Worm (Caenorhabditis elegans): Measurements from ENCODE around the gene hot-8.

The hot-8 gene

DNA sequence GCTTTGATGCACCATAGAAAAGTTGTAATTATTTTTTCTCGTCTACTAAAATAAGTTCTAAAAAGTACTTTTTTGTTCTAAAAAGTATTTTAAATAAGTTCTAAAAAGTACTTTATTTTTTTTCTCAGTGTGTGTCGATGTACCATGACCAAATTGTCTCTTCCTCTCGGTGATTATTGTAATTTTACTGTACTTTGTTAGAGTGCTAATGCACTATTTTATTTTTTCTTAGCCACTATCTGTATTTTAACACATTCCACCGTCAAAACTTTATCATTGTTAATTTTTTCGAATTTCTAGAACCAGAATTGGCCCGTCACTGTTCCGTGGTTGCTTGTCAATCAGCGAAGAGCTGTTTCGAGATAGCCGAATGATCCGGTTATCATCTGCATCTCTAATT, at the start of gene hot-8:
Gene hot-8, plus strand, starts transcription at position 301 of the 400 bp plus-strand sequence.
- TF ChIP-seq unc-62 (GFP tag; optimal IDR thresholded peaks at IDR 0.05), result no peak

DNA sequence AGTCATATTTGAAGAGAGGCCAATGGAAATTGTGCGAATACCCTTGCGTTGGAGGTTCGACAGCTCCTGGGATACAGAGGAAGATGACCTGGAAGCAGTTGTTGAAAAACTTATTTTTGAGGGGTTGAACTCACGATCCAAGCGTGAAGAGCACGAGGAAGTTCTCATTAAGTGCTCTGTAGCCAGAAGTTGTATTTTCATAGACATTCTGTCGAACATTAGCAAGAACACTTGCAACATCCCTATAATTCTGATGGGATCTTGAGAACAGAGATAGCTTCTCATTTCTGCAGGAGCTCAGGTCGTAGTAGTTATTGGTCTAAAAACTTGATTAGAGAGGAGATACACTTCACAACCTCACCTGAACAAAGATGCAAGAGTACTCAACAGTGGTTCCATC, 38.5 kb upstream of the hot-8 start:
- TF ChIP-seq unc-62 (GFP tag; optimal IDR thresholded peaks at IDR 0.05), result no peak

DNA sequence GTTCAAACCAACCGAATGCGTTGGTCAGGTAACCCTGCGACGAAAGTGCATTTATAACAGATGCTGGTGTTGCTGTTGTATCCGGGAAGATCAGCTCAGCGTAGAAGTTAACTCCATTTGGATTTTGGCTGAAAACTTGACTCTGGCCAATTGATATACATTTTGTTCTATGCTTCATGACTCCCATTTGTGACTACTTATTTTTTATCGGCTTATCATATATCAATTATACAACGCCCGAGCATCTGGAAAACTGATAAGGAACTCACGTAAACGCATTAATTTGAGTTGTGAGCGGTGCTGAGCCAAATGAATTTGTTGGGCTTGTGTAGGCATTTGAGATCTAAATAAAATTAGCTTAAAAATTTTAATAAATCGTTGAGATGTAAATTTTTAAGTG, 32.7 kb upstream of the hot-8 start:
- no peak for TF ChIP-seq unc-62 (GFP tag; optimal IDR thresholded peaks at IDR 0.05)

DNA sequence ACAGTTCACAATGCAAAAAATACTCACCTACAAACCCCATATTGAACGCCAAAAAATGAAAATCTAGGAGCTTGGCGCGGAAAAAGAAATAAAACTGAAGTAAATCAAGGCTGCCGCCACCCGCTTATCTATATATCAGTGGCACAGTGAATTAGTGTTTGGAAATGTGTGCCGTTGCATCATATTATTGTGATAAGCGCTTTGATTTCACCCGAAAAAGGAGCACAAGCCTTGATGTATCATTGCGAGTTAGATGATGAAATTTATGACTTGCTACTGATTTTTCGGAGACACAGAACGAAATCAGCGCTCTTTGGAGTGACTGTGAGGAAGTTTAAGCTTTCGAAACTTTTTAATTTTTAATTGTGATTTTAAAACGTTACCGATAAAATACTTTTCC, 31.6 kb upstream of the hot-8 start, which contains the start of the genes R193.2 and R193.6:
Gene R193.2, minus strand, starts transcription at position 148 of the 400 bp plus-strand sequence.
Gene R193.6, plus strand, starts transcription at position 350 of the 400 bp plus-strand sequence.
- TF ChIP-seq unc-62 (GFP tag; optimal IDR thresholded peaks at IDR 0.05), result no peak

DNA sequence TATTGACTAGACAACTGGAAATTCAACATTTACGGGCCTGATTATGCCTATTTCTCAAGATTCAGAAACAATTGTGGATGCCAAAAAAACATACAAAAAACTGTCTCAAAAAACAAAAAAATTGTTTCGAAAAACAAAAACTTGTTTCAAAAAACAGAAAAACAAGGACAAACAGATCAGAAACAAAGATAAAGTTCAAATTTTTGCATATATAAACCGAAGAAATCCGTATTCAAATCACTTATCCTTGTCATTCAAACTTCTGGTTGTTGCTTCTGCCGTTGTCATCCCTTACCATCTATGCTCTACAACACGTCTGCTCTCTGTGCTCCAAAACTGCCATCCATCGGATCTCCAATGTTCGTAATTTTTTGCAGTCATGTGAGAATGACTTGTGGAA, 25.4 kb upstream of the hot-8 start, which contains the start of gene R193.1:
Gene R193.1, plus strand, starts transcription at position 301 of the 400 bp plus-strand sequence.
- no peak for TF ChIP-seq unc-62 (GFP tag; optimal IDR thresholded peaks at IDR 0.05)

DNA sequence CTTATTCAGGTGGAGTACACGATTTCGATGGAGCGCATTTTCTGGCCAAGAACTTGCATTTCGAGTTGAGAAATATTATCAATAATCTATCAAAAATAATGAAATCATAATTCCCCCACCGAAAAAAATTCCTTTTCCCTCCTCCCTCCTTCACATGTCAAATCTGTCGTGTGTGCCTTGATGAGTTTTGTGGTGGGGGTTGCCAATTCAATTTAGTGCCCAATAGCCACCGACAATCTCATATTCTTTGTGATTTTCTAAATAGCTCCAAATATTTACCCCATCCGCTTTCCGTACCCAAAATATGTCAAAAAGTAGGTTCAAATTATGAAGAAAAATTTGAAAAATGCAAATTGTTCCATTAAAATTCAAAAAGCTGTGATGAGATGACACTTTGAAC, 18.1 kb upstream of the hot-8 start, which contains the start of gene tmc-1:
Gene tmc-1, plus strand, starts transcription at position 189 of the 400 bp plus-strand sequence.
- TF ChIP-seq unc-62 (GFP tag; optimal IDR thresholded peaks at IDR 0.05), result no peak

DNA sequence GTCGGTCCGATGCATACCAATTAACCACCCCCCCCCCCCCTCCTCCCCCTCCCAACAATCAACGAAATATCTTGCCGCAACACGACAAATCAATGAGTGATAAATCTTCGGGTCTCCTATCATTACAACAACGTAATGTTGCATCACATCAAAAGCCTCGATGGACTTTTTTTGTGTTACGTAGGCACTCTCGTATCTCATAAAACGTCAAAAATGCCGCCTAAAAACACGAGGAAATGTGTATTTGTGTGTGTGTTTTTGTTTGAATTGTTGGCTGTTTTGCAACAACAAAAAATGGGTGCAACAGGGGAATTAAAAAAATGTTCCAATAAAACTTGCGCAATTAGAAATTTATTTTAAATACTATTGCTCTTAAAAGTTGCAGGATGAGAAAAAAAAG, 12.8 kb upstream of the hot-8 start:
- TF ChIP-seq unc-62 (GFP tag; optimal IDR thresholded peaks at IDR 0.05), result no peak

DNA sequence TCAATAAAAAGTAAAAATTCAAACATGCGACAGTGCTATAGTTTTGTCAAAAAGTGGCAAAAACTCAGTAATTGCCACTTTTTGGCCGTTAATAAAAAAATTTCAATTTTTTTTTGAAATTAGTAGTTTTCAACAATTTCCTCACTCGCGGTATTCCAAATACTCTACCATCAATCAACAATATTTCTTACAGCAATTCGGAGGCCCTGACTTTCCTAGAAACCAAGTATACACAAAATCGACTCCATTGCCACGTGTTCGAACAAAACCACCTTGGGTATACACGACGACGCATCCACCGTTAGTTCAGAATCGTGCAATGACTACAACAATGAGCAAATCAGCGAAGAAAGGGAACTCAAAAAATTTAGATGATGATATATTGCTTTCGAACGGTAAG, 8.5 kb upstream of the hot-8 start:
- TF ChIP-seq unc-62 (GFP tag; optimal IDR thresholded peaks at IDR 0.05), result no peak

DNA sequence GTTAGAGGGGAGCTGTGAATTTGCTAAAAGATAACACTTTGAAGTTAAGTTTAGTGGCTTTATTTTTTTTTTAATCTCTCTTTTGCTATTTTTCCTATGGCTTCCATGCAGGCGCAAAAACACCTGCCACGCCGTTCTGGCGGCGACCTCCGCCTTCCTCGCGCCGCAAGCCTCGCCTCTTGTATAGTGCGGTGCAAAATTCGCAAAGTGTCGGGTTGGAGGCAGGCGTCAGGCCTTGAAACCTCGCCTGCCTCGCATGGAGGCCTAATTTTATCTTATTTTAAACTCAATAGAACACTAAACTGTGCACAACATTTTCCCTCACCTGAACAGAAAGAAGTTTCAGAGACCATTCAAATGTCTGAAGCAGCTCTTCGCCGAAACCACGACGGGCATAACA, 8.1 kb upstream of the hot-8 start:
- no peak for TF ChIP-seq unc-62 (GFP tag; optimal IDR thresholded peaks at IDR 0.05)

DNA sequence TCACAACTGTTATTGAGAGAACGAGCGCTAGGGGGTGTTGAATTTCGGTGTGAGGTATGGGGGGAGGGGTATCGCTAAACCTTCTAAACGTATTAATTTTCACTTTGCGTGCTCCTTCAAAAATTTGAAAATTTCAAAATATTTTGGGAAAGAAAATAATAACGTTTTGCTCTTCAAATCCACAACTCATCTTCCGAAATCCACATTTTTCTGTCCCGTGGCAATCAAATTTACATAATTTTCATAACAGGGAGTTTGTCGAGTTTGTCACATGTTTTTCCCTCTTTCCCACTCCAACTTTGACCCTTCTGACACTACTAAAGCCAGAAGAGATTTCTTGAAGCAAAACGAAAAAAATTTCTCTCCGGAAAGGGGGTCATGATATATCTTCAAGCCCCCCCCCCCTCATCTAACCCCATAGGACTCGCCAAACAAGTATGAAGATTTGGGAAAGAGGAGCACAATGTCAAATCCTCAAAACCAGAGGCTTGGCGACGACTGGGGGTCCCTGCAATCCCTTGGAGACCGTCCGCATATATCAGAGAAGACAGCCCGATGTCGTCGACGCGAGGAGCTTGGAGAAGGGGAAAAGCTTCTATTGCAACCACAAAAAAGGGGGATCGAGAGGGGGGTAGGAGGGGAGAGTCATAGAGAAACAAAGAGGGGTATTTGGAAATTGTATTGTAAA, 1.3 kb downstream of the hot-8 start:
- TF ChIP-seq unc-62 (GFP tag; optimal IDR thresholded peaks at IDR 0.05), result no peak

DNA sequence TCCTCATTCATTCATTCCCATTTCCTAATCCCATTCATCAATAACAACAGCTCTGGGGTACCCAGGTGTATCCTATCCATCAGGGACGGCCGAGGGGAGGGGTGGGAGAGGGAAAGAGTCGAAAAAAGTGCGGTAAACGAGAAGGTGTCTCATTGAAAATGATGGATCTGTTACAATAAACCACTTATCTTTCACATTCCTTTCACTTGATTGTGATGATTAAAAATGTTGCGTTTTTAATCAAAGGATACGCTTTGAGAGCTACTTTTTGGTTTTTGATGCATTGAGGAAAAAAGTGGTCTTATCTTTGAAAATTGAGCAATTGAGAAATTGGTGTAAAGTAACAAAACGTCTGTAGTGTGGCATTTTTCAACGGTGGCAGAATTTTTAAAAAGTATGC, 3.2 kb downstream of the hot-8 start:
- no peak for TF ChIP-seq unc-62 (GFP tag; optimal IDR thresholded peaks at IDR 0.05)

DNA sequence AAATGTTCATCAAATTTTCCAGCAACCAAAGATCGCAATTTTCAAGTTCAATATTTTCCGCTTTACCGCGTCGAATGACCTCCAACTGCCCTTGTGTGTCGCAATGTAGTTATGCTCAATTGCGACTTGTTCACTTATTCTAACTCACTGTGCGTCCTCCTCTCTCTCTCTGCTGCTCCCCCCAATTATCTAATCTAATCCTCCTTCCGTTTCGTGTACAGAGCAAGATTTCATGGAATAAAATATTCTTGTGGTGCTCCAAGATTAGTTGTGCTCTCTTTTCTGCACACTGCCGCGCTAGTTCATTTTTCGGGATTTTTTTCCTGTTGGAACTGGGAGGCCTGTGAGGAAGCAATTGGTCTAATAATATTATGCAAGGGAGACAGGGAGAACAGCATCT, 3.9 kb downstream of the hot-8 start:
- no peak for TF ChIP-seq unc-62 (GFP tag; optimal IDR thresholded peaks at IDR 0.05)

DNA sequence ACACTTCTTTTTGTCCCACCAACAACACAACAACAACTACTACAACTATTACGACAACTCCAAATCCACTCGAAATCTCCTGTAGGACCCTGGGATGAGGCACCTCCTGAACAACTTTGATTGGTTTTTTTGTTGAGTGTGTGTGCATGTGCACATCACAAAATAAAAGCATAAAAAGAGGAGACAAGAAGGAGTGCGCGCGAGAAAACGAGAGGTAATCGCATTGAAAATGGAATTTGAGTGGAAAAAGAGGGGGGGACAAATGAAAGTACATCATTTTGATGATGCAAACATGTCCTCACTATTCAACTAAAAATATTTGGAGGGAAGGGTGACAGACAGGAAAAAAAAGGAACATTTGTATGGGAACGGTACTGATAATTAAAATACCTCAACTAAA, 5.4 kb downstream of the hot-8 start:
- no peak for TF ChIP-seq unc-62 (GFP tag; optimal IDR thresholded peaks at IDR 0.05)

DNA sequence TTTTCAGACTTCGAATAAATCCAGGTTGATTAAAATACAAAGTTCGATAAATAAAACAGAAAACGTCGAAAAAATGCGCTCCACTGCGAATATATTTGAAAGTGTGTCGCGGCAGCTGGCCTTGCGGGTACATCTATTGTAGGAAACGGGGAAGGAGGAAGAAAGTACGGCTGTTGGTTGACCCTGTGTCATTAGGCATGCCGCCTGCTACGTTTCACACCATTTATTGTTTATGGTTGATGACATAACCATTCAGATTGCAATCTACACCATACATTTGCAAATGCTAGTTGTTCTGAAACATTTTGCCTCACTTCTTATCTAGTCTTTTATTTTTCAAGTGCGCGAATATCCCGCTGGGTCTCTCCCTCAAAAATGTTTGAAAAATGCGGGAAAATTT, 11.5 kb downstream of the hot-8 start, which contains the start of gene T13G4.4:
Gene T13G4.4, minus strand, starts transcription at position 97 of the 400 bp plus-strand sequence.
- TF ChIP-seq unc-62 (GFP tag; optimal IDR thresholded peaks at IDR 0.05), result no peak

DNA sequence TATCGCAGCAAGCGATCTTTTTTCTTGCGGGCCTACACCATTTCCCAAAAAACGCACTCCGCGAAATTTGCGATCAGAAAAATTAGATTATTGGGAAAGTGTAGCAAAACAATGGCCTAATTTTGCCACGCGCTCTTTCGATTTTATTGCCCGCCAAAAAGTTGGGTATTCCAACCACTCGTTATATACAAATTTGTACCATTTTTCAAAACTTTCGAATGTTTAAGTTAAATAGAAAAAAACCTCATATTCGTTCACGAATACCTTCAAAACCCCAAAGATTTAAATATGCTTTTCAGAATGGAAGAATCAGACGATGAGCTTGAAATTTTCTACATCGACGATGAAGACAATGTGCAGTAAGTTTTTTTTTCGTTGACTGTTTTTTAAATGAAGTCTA, 12.8 kb downstream of the hot-8 start, which contains the start of gene T13G4.1:
Gene T13G4.1, plus strand, starts transcription at position 301 of the 400 bp plus-strand sequence.
- TF ChIP-seq unc-62 (GFP tag; optimal IDR thresholded peaks at IDR 0.05), result no peak

DNA sequence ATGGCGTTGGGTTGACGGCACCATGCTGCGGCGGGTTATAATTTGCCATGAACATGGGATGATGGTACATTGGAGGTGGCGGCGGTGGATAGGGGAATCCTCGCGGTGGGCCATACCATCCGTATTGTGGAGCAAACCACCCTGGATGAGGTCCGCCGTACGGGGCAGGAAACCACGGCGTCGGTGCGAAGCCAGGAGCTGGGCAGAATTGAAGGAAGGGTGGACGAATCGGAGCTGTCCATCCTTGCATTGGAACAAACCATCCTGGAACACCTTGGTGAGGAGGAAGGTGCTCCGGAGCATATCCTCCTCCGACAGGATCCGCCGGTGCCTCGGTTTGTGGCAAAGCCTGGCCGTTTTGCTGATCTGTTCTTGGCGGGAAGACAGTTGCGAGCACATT, 22.6 kb downstream of the hot-8 start:
- TF ChIP-seq unc-62 (GFP tag; optimal IDR thresholded peaks at IDR 0.05), result no peak

DNA sequence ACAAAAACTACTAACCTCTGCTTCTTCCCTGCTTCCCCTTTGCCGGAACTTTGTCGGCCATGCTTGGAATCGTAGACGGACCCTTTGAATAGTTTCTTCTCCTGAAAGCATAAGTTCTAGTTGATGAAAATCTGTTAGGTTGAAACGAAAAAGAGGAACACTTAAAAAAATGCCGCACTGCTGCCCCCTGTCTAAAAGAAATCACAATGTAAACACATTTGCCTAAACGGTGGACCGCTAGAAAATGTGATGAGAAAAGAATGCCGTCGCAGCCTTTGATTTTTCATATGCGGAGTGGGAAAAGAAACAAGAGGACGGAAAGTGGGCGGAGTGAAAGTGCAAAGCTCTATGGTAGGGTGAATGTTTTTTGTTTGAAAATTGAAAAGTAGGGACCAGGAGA, 25.9 kb downstream of the hot-8 start, which contains the start of gene T13G4.7:
Gene T13G4.7, minus strand, starts transcription at position 101 of the 400 bp plus-strand sequence.
- TF ChIP-seq unc-62 (GFP tag; optimal IDR thresholded peaks at IDR 0.05), result no peak
